Worm (Caenorhabditis elegans) whole organism, midembryonic: ENCODE results near the gene K09H11.9.

Source experiments
- cog-1 ChIP-seq: sonication (generic microtip); optimal IDR thresholded peaks from 2 replicates; lab custom pipeline; 2016; ENCODE audit warnings: missing genetic modification characterization, missing compliant biosample characterization
- flt-1 ChIP-seq: fragments of 200-800 bp; sonication (Bioruptor generic); IDR thresholded peaks from 2 replicates; pipeline ENCODE4 v1.3.6; 2022; ENCODE audit warnings: missing genetic modification characterization, missing compliant biosample characterization
- ref-1 ChIP-seq: fragments of 200-800 bp; sonication (Bioruptor generic); conservative IDR thresholded peaks from 2 replicates; pipeline ENCODE4 v1.3.6; 2022; ENCODE audit warnings: missing genetic modification reagents, missing genetic modification characterization, missing compliant biosample characterization
- ztf-29 ChIP-seq: fragments of 200-800 bp; sonication (Bioruptor generic); IDR thresholded peaks from 2 replicates; pipeline ENCODE4 v1.3.6; 2022; ENCODE audit warnings: missing genetic modification reagents, missing genetic modification characterization, missing compliant biosample characterization

ce11 chrV:5677947-5678346 is 38.5 kb downstream of the K09H11.9 start:
- no peak for TF ChIP-seq flt-1 (GFP tag; lab: Robert Waterston, UW)
- no peak for TF ChIP-seq ztf-29 (GFP tag; lab: Robert Waterston, UW)
- TF ChIP-seq cog-1 (tag; lab: Kevin White, UChicago): no peak
- no peak for TF ChIP-seq ref-1 (GFP tag; lab: Robert Waterston, UW)
